Fruit fly (Drosophila melanogaster): ENCODE data around the gene agt.
A peak's percentile ranks its signal among the peaks of the same experiment; 100 is the strongest.

Gene agt

DNA sequence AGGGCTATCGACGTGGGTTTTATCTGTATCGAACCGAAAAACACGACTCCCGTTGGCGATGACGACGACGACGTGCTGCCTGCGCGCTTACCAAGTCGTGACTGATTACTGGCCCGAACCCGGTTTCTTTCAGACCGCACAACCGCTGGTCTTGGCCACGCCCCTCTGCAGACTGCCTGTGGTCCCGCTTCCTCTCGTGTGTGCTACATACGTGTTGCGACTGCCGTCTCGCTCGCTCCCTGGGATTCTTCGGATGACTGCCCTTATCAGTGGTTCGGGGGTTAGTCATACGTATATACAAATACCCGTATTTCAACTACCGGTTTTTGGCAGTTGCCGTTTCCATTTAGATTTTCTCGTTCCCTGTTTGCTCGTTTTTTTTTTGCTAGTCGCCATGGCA, 18.6 kb upstream of the agt start, which contains the start of gene lab (continued):
- TF ChIP-seq CG11696 (GFP tag; IDR thresholded peaks at IDR 0.05) (no peak), Blimp-1 (GFP tag; optimal IDR thresholded peaks at IDR 0.05) (no peak), Trl (optimal IDR thresholded peaks at IDR 0.05) (no peak), Trl (GFP tag; optimal IDR thresholded peaks at IDR 0.05) (no peak), az2 (GFP tag; optimal IDR thresholded peaks at IDR 0.05) (no peak), CG9797 (GFP tag; optimal IDR thresholded peaks at IDR 0.05) (no peak), CG6791 (GFP tag; IDR thresholded peaks at IDR 0.05; ENCODE audit: partially characterized antibody) (no peak; the same call in 2 of the 3 replicates), Drgx (GFP tag; IDR thresholded peaks at IDR 0.05) (no peak), CG6854 (GFP tag; optimal IDR thresholded peaks at IDR 0.05) (no peak), CG1792 (GFP tag; optimal IDR thresholded peaks at IDR 0.05) (no peak), CG18476 (GFP tag; optimal IDR thresholded peaks at IDR 0.05) (no peak), CG31224 (GFP tag; IDR thresholded peaks at IDR 0.05) (no peak), CG17612 (GFP tag; IDR thresholded peaks at IDR 0.05) (no peak), lola (GFP tag; optimal IDR thresholded peaks at IDR 0.05) (no peak), tin (GFP tag; optimal IDR thresholded peaks at IDR 0.05) (no peak), cad (GFP tag; optimal IDR thresholded peaks at IDR 0.05) (no peak), D (optimal IDR thresholded peaks at IDR 0.05) (no peak), D (GFP tag; optimal IDR thresholded peaks at IDR 0.05) (no peak), hth (optimal IDR thresholded peaks at IDR 0.05) (no peak), Scr (GFP tag; IDR thresholded peaks at IDR 0.05; ENCODE audit: partially characterized antibody) (0 out of 2 replicates have a peak, but pooled peaks have one; percentile 17), CG1602 (GFP tag; optimal IDR thresholded peaks at IDR 0.05) (no peak), sqz (GFP tag; optimal IDR thresholded peaks at IDR 0.05) (peak; percentile 67), hbn (GFP tag; IDR thresholded peaks at IDR 0.05; ENCODE audit: partially characterized antibody) (no peak), Hand (GFP tag; optimal IDR thresholded peaks at IDR 0.05) (no peak), Opbp (GFP tag; IDR thresholded peaks at IDR 0.05; ENCODE audit: partially characterized antibody) (0 out of 3 replicates have a peak, but pooled peaks have one; percentile 54), CG8089 (GFP tag; optimal IDR thresholded peaks at IDR 0.05) (no peak), C15 (GFP tag; IDR thresholded peaks at IDR 0.05) (no peak), Lhr (GFP tag; optimal IDR thresholded peaks at IDR 0.05) (no peak), HLHmδ (GFP tag; optimal IDR thresholded peaks at IDR 0.05) (peak; percentile 61), yki (optimal IDR thresholded peaks at IDR 0.05) (no peak), CG14860 (GFP tag; IDR thresholded peaks at IDR 0.05; ENCODE audit: partially characterized antibody) (no peak), nau (GFP tag; optimal IDR thresholded peaks at IDR 0.05) (no peak), HLH54F (GFP tag; optimal IDR thresholded peaks at IDR 0.05) (no peak), prd (optimal IDR thresholded peaks at IDR 0.05) (no peak), prd (GFP tag; IDR thresholded peaks at IDR 0.05) (no peak), insv (GFP tag; optimal IDR thresholded peaks at IDR 0.05) (no peak), B-H1 (GFP tag; IDR thresholded peaks at IDR 0.05) (no peak), Side (GFP tag; optimal IDR thresholded peaks at IDR 0.05) (no peak), zf30C (GFP tag; optimal IDR thresholded peaks at IDR 0.05) (no peak), CG16813 (GFP tag; IDR thresholded peaks at IDR 0.05; ENCODE audit: partially characterized antibody) (no peak), CG17802 (tag; optimal IDR thresholded peaks at IDR 0.05) (no peak), cg (GFP tag; optimal IDR thresholded peaks at IDR 0.05) (peak; percentile 45), Abd-B (GFP tag; optimal IDR thresholded peaks at IDR 0.05) (no peak), Adf1 (GFP tag; IDR thresholded peaks at IDR 0.05) (0 out of 2 replicates have a peak, but pooled peaks have one; percentile 10), CrebB (tag; optimal IDR thresholded peaks at IDR 0.05) (no peak), pros (GFP tag; optimal IDR thresholded peaks at IDR 0.05) (peak; percentile 33), bsh (GFP tag; optimal IDR thresholded peaks at IDR 0.05) (no peak), hkb (optimal IDR thresholded peaks at IDR 0.05) (no peak), hkb (GFP tag; IDR thresholded peaks at IDR 0.05) (no peak), CG7745 (tag; optimal IDR thresholded peaks at IDR 0.05) (no peak), CG2116 (GFP tag; optimal IDR thresholded peaks at IDR 0.05) (no peak), CG11695 (GFP tag; IDR thresholded peaks at IDR 0.05) (no peak)

Measured in whole organism, embryonic.